Fruit fly (Drosophila melanogaster) whole organism, embryonic: ENCODE results near the gene Ir68b.

Experiments
- CG10209 ChIP-seq: fragments of 200-800 bp; sonication (Bioruptor generic); optimal IDR thresholded peaks from 3 replicates; lab custom pipeline; 2017; ENCODE audit warnings: missing biosample characterization, mild to moderate bottlenecking, missing genetic modification characterization, missing genetic modification reagents
- CG10267 ChIP-seq: fragments of 200-800 bp; sonication (Bioruptor generic); optimal IDR thresholded peaks from 2 replicates; lab custom pipeline; 2018; ENCODE audit warnings: missing biosample characterization, mild to moderate bottlenecking, missing genetic modification characterization, moderate library complexity
- CG10321 ChIP-seq: fragments of 200-800 bp; sonication (Bioruptor generic); IDR thresholded peaks from 2 replicates; pipeline ENCODE4 v1.3.6; 2022; ENCODE audit warnings: missing biosample characterization, missing genetic modification characterization
- CG10431 ChIP-seq: fragments of 200-800 bp; sonication (Bioruptor generic); optimal IDR thresholded peaks from 3 replicates; lab custom pipeline; 2018; ENCODE audit warnings: missing biosample characterization, mild to moderate bottlenecking, missing genetic modification characterization
- CG11504 ChIP-seq: fragments of 200-800 bp; sonication (Bioruptor generic); optimal IDR thresholded peaks from 3 replicates; lab custom pipeline; 2019; ENCODE audit warnings: missing biosample characterization, mild to moderate bottlenecking, missing genetic modification characterization, moderate library complexity
- CG12236 ChIP-seq: fragments of 200-800 bp; sonication (Bioruptor generic); optimal IDR thresholded peaks from 2 replicates; lab custom pipeline; 2016; ENCODE audit warnings: missing biosample characterization, missing genetic modification characterization
- CG12744 ChIP-seq: fragments of 200-800 bp; sonication (Bioruptor generic); optimal IDR thresholded peaks from 2 replicates; lab custom pipeline; 2016; ENCODE audit warnings: missing biosample characterization, missing genetic modification characterization
- CG13296 ChIP-seq: fragments of 200-800 bp; sonication (Bioruptor generic); optimal IDR thresholded peaks from 3 replicates; lab custom pipeline; 2018; ENCODE audit warnings: missing biosample characterization, mild to moderate bottlenecking, missing genetic modification characterization
- CG15696 ChIP-seq: fragments of 200-800 bp; sonication (Bioruptor generic); optimal IDR thresholded peaks from 2 replicates; lab custom pipeline; 2019; ENCODE audit warnings: missing biosample characterization, mild to moderate bottlenecking, missing genetic modification characterization, moderate library complexity
- CG1603 ChIP-seq: fragments of 200-800 bp; sonication (Bioruptor generic); optimal IDR thresholded peaks from 2 replicates; lab custom pipeline; 2019; ENCODE audit warnings: missing biosample characterization, mild to moderate bottlenecking, missing genetic modification characterization, moderate library complexity
- CG16813 ChIP-seq: fragments of 200-800 bp; sonication (Bioruptor generic); IDR thresholded peaks from 3 replicates; pipeline ENCODE4 v1.3.6; 2022; ENCODE audit warnings: missing biosample characterization, missing genetic modification characterization; ENCODE audit not compliant: partially characterized antibody
- CG17328 ChIP-seq: fragments of 200-800 bp; sonication (Bioruptor generic); IDR thresholded peaks from 2 replicates; pipeline ENCODE4 v1.3.6; 2022; ENCODE audit warnings: missing biosample characterization, missing genetic modification characterization
- CG2199 ChIP-seq: fragments of 200-800 bp; sonication (Bioruptor generic); IDR thresholded peaks from 3 replicates; pipeline ENCODE4 v1.3.6; 2022; ENCODE audit warnings: missing biosample characterization, missing genetic modification characterization
- CG33213 ChIP-seq: fragments of 200-800 bp; sonication (Bioruptor generic); optimal IDR thresholded peaks from 3 replicates; lab custom pipeline; 2016; ENCODE audit warnings: missing biosample characterization, missing genetic modification characterization
- CG3847 ChIP-seq: fragments of 200-800 bp; sonication (Bioruptor generic); IDR thresholded peaks from 2 replicates; pipeline ENCODE4 v1.3.6; 2022; ENCODE audit warnings: missing biosample characterization, missing genetic modification characterization
- CG4360 ChIP-seq: fragments of 200-800 bp; sonication (Bioruptor generic); IDR thresholded peaks from 2 replicates; pipeline ENCODE4 v1.3.6; 2022; ENCODE audit warnings: missing biosample characterization, missing genetic modification characterization
- CG7987 ChIP-seq: fragments of 200-800 bp; sonication (Bioruptor generic); optimal IDR thresholded peaks from 2 replicates; lab custom pipeline; 2018; ENCODE audit warnings: missing biosample characterization, mild to moderate bottlenecking, missing genetic modification characterization, moderate library complexity
- CG8944 ChIP-seq: fragments of 200-800 bp; sonication (Bioruptor generic); optimal IDR thresholded peaks from 3 replicates; lab custom pipeline; 2016; ENCODE audit warnings: missing biosample characterization, missing genetic modification characterization
- CkIIα-i1 ChIP-seq: fragments of 200-800 bp; sonication (Bioruptor generic); IDR thresholded peaks from 2 replicates; pipeline ENCODE4 v1.3.6; 2022; ENCODE audit warnings: missing biosample characterization, missing genetic modification characterization
- Dip3 ChIP-seq: fragments of 200-800 bp; sonication (Bioruptor generic); optimal IDR thresholded peaks from 3 replicates; lab custom pipeline; 2016; ENCODE audit warnings: missing biosample characterization, missing genetic modification characterization
- Fer1 ChIP-seq: fragments of 200-800 bp; sonication (Bioruptor generic); optimal IDR thresholded peaks from 2 replicates; lab custom pipeline; 2017; ENCODE audit warnings: missing biosample characterization, mild to moderate bottlenecking, missing genetic modification characterization
- Fer2 ChIP-seq: fragments of 200-800 bp; sonication (Bioruptor generic); optimal IDR thresholded peaks from 2 replicates; lab custom pipeline; 2018; ENCODE audit warnings: missing biosample characterization, mild to moderate bottlenecking, missing genetic modification characterization, moderate library complexity
- Fer3 ChIP-seq: fragments of 200-800 bp; sonication (Bioruptor generic); optimal IDR thresholded peaks from 2 replicates; lab custom pipeline; 2018; ENCODE audit warnings: missing biosample characterization, mild to moderate bottlenecking, missing genetic modification characterization, moderate library complexity
- Hr3 ChIP-seq: fragments of 200-800 bp; sonication (Bioruptor generic); optimal IDR thresholded peaks from 3 replicates; lab custom pipeline; 2016; ENCODE audit warnings: missing biosample characterization, missing genetic modification characterization
- Hr78 ChIP-seq, 2 experiments: fragments of 200-800 bp in 1 of 2; fragments of >200 bp in 1 of 2; sonication (Bioruptor generic) in 1 of 2; optimal IDR thresholded peaks; 2 replicates each; lab custom pipeline; 2017 to 2019; ENCODE audit warnings: missing biosample characterization in 2 of 2, missing genetic modification characterization in 2 of 2, mild to moderate bottlenecking in 1 of 2, moderate library complexity in 1 of 2
- Mes4 ChIP-seq: fragments of 200-800 bp; sonication (Bioruptor generic); optimal IDR thresholded peaks from 2 replicates; lab custom pipeline; 2016; ENCODE audit warnings: missing biosample characterization, missing genetic modification characterization
- Mrtf ChIP-seq: fragments of 200-800 bp; sonication (Bioruptor generic); IDR thresholded peaks from 3 replicates; pipeline ENCODE4 v1.3.6; 2022; ENCODE audit warnings: missing biosample characterization, missing genetic modification characterization
- Optix ChIP-seq: fragments of 200-800 bp; sonication (Bioruptor generic); IDR thresholded peaks from 3 replicates; pipeline ENCODE4 v1.3.6; 2022; ENCODE audit warnings: missing biosample characterization, missing genetic modification characterization
- Sox100B ChIP-seq: fragments of 200-800 bp; sonication (Bioruptor generic); optimal IDR thresholded peaks from 3 replicates; lab custom pipeline; 2018; ENCODE audit warnings: missing biosample characterization, mild to moderate bottlenecking, missing genetic modification characterization
- Trl ChIP-seq, 3 experiments: fragments of >200 bp in 2 of 3; fragments of 200-800 bp in 1 of 3; sonication (Bioruptor generic) in 1 of 3; optimal IDR thresholded peaks; 2 replicates in 1 of 3; 3 replicates in 2 of 3; lab custom pipeline; 2016 to 2017; ENCODE audit warnings: missing biosample characterization in 1 of 3, missing genetic modification characterization in 1 of 3
- Xrp1 ChIP-seq: fragments of 200-800 bp; sonication (Bioruptor generic); IDR thresholded peaks from 2 replicates; pipeline ENCODE4 v1.3.6; 2022; ENCODE audit warnings: missing biosample characterization, missing genetic modification characterization
- az2 ChIP-seq: fragments of 200-800 bp; sonication (Bioruptor generic); optimal IDR thresholded peaks from 3 replicates; lab custom pipeline; 2016; ENCODE audit warnings: missing biosample characterization, missing genetic modification characterization
- br ChIP-seq: fragments of >200 bp; optimal IDR thresholded peaks from 2 replicates; lab custom pipeline; 2017
- ci ChIP-seq: fragments of 200-800 bp; sonication (Bioruptor generic); IDR thresholded peaks from 3 replicates; pipeline ENCODE4 v1.3.6; 2022; ENCODE audit warnings: missing biosample characterization, missing genetic modification characterization
- corto ChIP-seq: fragments of 200-800 bp; sonication (Bioruptor generic); optimal IDR thresholded peaks from 2 replicates; lab custom pipeline; 2016; ENCODE audit warnings: missing biosample characterization, mild to moderate bottlenecking, missing genetic modification characterization, moderate library complexity
- crol ChIP-seq: fragments of 200-800 bp; sonication (Bioruptor generic); IDR thresholded peaks from 2 replicates; pipeline ENCODE4 v1.3.6; 2022; ENCODE audit warnings: missing biosample characterization, missing genetic modification characterization
- dm ChIP-seq: fragments of 200-800 bp; sonication (Bioruptor generic); optimal IDR thresholded peaks from 3 replicates; lab custom pipeline; 2016; ENCODE audit warnings: missing biosample characterization, missing genetic modification characterization
- dpn ChIP-seq, 2 experiments: fragments of 200-800 bp; sonication (Bioruptor generic); optimal IDR thresholded peaks; 3 replicates each; lab custom pipeline; 2016; ENCODE audit warnings: missing biosample characterization in 2 of 2, missing genetic modification characterization in 2 of 2
- gem ChIP-seq: fragments of 200-800 bp; sonication (Bioruptor generic); optimal IDR thresholded peaks from 2 replicates; lab custom pipeline; 2019; ENCODE audit warnings: missing biosample characterization, mild to moderate bottlenecking, missing genetic modification characterization, moderate library complexity
- gro ChIP-seq: fragments of 200-800 bp; sonication (Bioruptor generic); optimal IDR thresholded peaks from 2 replicates; lab custom pipeline; 2016; ENCODE audit warnings: missing biosample characterization, missing genetic modification characterization
- gsb ChIP-seq: fragments of 200-800 bp; sonication (Bioruptor generic); IDR thresholded peaks from 2 replicates; pipeline ENCODE4 v1.3.6; 2022; ENCODE audit warnings: missing biosample characterization, missing genetic modification characterization
- lilli ChIP-seq: fragments of 200-800 bp; sonication (Bioruptor generic); optimal IDR thresholded peaks from 3 replicates; lab custom pipeline; 2016; ENCODE audit warnings: missing biosample characterization, missing genetic modification characterization
- org-1 ChIP-seq: fragments of 200-800 bp; sonication (Bioruptor generic); optimal IDR thresholded peaks from 2 replicates; lab custom pipeline; 2017; ENCODE audit warnings: missing biosample characterization, missing genetic modification characterization
- pnt ChIP-seq: fragments of 200-800 bp; sonication (Bioruptor generic); optimal IDR thresholded peaks from 3 replicates; lab custom pipeline; 2016; ENCODE audit warnings: missing biosample characterization, missing genetic modification characterization
- pros ChIP-seq: fragments of 200-800 bp; sonication (Bioruptor generic); optimal IDR thresholded peaks from 3 replicates; lab custom pipeline; 2019; ENCODE audit warnings: missing biosample characterization, mild to moderate bottlenecking, missing genetic modification characterization, moderate library complexity
- sens-2 ChIP-seq: fragments of 200-800 bp; sonication (Bioruptor generic); IDR thresholded peaks from 2 replicates; pipeline ENCODE4 v1.3.6; 2022; ENCODE audit warnings: missing biosample characterization, missing genetic modification characterization
- sob ChIP-seq: fragments of 200-800 bp; sonication (Bioruptor generic); IDR thresholded peaks from 2 replicates; pipeline ENCODE4 v1.3.6; 2022; ENCODE audit warnings: missing biosample characterization, missing genetic modification characterization
- tio ChIP-seq: fragments of 200-800 bp; sonication (Bioruptor generic); optimal IDR thresholded peaks from 2 replicates; lab custom pipeline; 2017; ENCODE audit warnings: missing biosample characterization, missing genetic modification characterization, inconsistent platforms
- zen ChIP-seq: fragments of 200-800 bp; sonication (Bioruptor generic); optimal IDR thresholded peaks from 3 replicates; lab custom pipeline; 2018; ENCODE audit warnings: missing biosample characterization, mild to moderate bottlenecking, missing genetic modification characterization, moderate library complexity
- zfh1 ChIP-seq: fragments of 200-800 bp; sonication (Bioruptor generic); IDR thresholded peaks from 3 replicates; pipeline ENCODE4 v1.3.6; 2022; ENCODE audit warnings: missing biosample characterization, missing genetic modification characterization

The Ir68b gene

DNA sequence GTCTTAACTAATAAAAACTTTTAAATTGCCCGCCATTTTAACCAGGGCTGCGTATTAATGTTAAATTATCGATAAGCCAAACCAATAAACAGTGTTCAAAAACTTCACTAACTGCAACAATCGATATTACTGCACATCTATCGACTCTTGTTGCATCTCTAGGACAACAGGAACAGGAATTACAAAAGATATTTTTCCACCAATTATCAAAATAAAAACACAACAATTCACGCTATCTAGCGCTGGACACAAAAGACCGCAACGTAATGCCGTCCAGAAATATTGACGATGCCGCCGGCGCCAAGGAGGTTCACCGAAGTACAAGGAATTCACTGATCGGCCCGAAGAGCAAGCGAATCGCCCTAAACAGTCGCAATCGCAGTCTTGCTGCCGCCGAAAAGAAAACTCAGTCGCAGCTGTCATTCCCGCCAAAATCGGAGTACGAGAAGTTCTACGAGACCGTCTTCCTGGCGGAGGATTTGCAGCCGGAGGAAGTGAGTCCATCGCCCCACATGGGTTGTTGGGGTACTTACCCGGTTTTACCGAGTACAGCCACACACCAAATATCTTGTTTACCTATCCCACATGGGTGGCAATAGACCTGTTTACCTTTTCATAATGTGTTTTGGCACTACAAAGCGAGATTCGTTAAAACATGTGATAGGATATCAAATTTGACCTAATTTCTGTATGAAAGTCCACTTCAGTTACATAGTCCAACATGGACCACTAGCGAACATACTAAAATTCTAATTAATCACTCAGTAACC lies 11.0 kb downstream of the Ir68b start, which contains the start of gene vers (continued):
- TF ChIP-seq CG33213 (GFP tag; lab: Kevin White, UChicago), result peak; percentile 62
- TF ChIP-seq CG10267 (tag; lab: Kevin White, UChicago), result peak; percentile 98
- no peak for TF ChIP-seq Hr3
- TF ChIP-seq Dip3 (GFP tag; lab: Kevin White, UChicago), result no peak
- TF ChIP-seq CG10209, result no peak
- no peak for TF ChIP-seq CG10321 (GFP tag; lab: Robert Waterston, UW)
- no peak for TF ChIP-seq Trl (optimal IDR thresholded peaks at IDR 0.05; lab: Kevin White, UChicago)
- peak; percentile 52 for TF ChIP-seq Trl (GFP tag; optimal IDR thresholded peaks at IDR 0.05; lab: Kevin White, UChicago)
- TF ChIP-seq Sox100B (GFP tag; lab: Kevin White, UChicago), result no peak
- no peak for TF ChIP-seq Optix (GFP tag; lab: Robert Waterston, UW)
- no peak for TF ChIP-seq Mes4 (GFP tag; lab: Kevin White, UChicago)
- no peak for TF ChIP-seq Fer3
- no peak for TF ChIP-seq Mrtf (GFP tag; lab: Robert Waterston, UW)
- peak; percentile 56 for TF ChIP-seq sob (GFP tag; lab: Robert Waterston, UW)
- TF ChIP-seq CG3847 (GFP tag; lab: Robert Waterston, UW), result peak; percentile 50
- peak; percentile 32; the same call in 1 of the 2 replicates for TF ChIP-seq Xrp1 (GFP tag; lab: Robert Waterston, UW)
- no peak for TF ChIP-seq CG7987 (GFP tag; lab: Kevin White, UChicago)
- no peak for TF ChIP-seq org-1 (GFP tag; lab: Kevin White, UChicago)
- peak; percentile 21 for TF ChIP-seq CG11504 (tag; lab: Kevin White, UChicago)
- peak; percentile 71 for TF ChIP-seq gro
- TF ChIP-seq crol (GFP tag; lab: Robert Waterston, UW), result no peak
- TF ChIP-seq tio, result no peak
- peak; percentile 16 for TF ChIP-seq zen (tag; lab: Kevin White, UChicago)
- TF ChIP-seq CG4360, result no peak
- TF ChIP-seq CG12744, result no peak
- peak; percentile 45 for TF ChIP-seq lilli (GFP tag; lab: Kevin White, UChicago)
- no peak for TF ChIP-seq pros (GFP tag; lab: Kevin White, UChicago)
- TF ChIP-seq gsb (GFP tag; lab: Robert Waterston, UW), result no peak
- TF ChIP-seq CG16813, result peak; percentile 92
- no peak for TF ChIP-seq br (lab: Kevin White, UChicago)
- no peak for TF ChIP-seq sens-2 (GFP tag; lab: Robert Waterston, UW)
- TF ChIP-seq gem (tag; lab: Kevin White, UChicago), result no peak
- TF ChIP-seq CG1603 (tag; lab: Kevin White, UChicago), result peak; percentile 70
- TF ChIP-seq CG12236 (GFP tag; lab: Kevin White, UChicago), result no peak
- TF ChIP-seq ci (GFP tag; lab: Robert Waterston, UW), result peak; percentile 32; the same call in 2 of the 3 replicates
- no peak for TF ChIP-seq Hr78 (GFP tag; optimal IDR thresholded peaks at IDR 0.05; lab: Kevin White, UChicago)
- no peak for TF ChIP-seq CG15696 (tag; lab: Kevin White, UChicago)
- peak; percentile 13 for TF ChIP-seq dm
- TF ChIP-seq pnt, result no peak
- no peak for TF ChIP-seq CG10431 (GFP tag; lab: Kevin White, UChicago)
- peak; percentile 32 for TF ChIP-seq Fer1 (GFP tag; lab: Kevin White, UChicago)
- TF ChIP-seq CG17328, result no peak
- TF ChIP-seq CG2199, result no peak
- peak; percentile 29 for TF ChIP-seq CG13296 (GFP tag; lab: Kevin White, UChicago)
- TF ChIP-seq Fer2, result no peak
- no peak for TF ChIP-seq CG8944
- TF ChIP-seq corto, result no peak
- TF ChIP-seq az2 (GFP tag; lab: Kevin White, UChicago), result no peak
- peak; percentile 40; the same call in 1 of the 3 replicates for TF ChIP-seq zfh1 (GFP tag; lab: Robert Waterston, UW)
- TF ChIP-seq CkIIα-i1 (GFP tag; lab: Robert Waterston, UW), result no peak
- TF ChIP-seq dpn (GFP tag; optimal IDR thresholded peaks at IDR 0.05; lab: Kevin White, UChicago), result peak in 1 of 2 experiments; percentile 30
